Fruit fly (Drosophila melanogaster) whole organism, wandering third instar larva: ENCODE measurements around the gene pico.

Experiments used
- Abd-B ChIP-seq: fragments of >200 bp; optimal IDR thresholded peaks from 2 replicates; lab custom pipeline; 2017; ENCODE audit warnings: missing biosample characterization, missing genetic modification characterization
- CG9705 ChIP-seq: fragments of 200-800 bp; sonication (Bioruptor generic); optimal IDR thresholded peaks from 2 replicates; lab custom pipeline; 2018; ENCODE audit warnings: missing biosample characterization, mild to moderate bottlenecking, missing genetic modification characterization
- Dfd ChIP-seq: fragments of >200 bp; optimal IDR thresholded peaks from 2 replicates; lab custom pipeline; 2017; ENCODE audit warnings: missing biosample characterization, missing genetic modification characterization
- Dif ChIP-seq: fragments of 200-275, 200-300 bp; sonication (Bioruptor generic); optimal IDR thresholded peaks from 2 replicates; lab custom pipeline; 2018; ENCODE audit warnings: missing biosample characterization, missing genetic modification characterization; ENCODE audit not compliant: partially characterized antibody
- GATAd ChIP-seq: sonication (Bioruptor generic); optimal IDR thresholded peaks from 2 replicates; lab custom pipeline; 2016; ENCODE audit warnings: missing biosample characterization, missing genetic modification characterization
- HLH106 ChIP-seq: fragments of 200-800 bp; optimal IDR thresholded peaks from 3 replicates; lab custom pipeline; 2019; ENCODE audit warnings: missing biosample characterization, mild to moderate bottlenecking, missing genetic modification characterization, moderate library complexity
- Hnf4 ChIP-seq: fragments of 200-800 bp; sonication (Bioruptor generic); optimal IDR thresholded peaks from 2 replicates; lab custom pipeline; 2016; ENCODE audit warnings: missing biosample characterization, mild to moderate bottlenecking, missing genetic modification characterization
- Hr78 ChIP-seq: fragments of >200 bp; optimal IDR thresholded peaks from 2 replicates; lab custom pipeline; 2017; ENCODE audit warnings: missing biosample characterization, missing genetic modification characterization
- Hr83 ChIP-seq: fragments of 200-300 bp; sonication (Bioruptor generic); optimal IDR thresholded peaks from 2 replicates; lab custom pipeline; 2016; ENCODE audit warnings: missing biosample characterization, mild to moderate bottlenecking, missing genetic modification characterization, moderate library complexity; ENCODE audit not compliant: poor library complexity, severe bottlenecking
- Jra ChIP-seq: sonication (Bioruptor generic); optimal IDR thresholded peaks from 2 replicates; lab custom pipeline; 2016; ENCODE audit warnings: missing biosample characterization, missing genetic modification characterization
- Mio ChIP-seq: sonication (Bioruptor generic); optimal IDR thresholded peaks from 2 replicates; lab custom pipeline; 2016; ENCODE audit warnings: missing biosample characterization, missing genetic modification characterization
- Myc ChIP-seq: fragments of >200 bp; optimal IDR thresholded peaks from 2 replicates; lab custom pipeline; 2017
- N ChIP-seq: fragments of >200 bp; optimal IDR thresholded peaks from 2 replicates; lab custom pipeline; 2018; ENCODE audit warnings: missing biosample characterization, missing external identifiers, missing genetic modification characterization
- OdsH ChIP-seq: fragments of 200-800 bp; sonication (Bioruptor generic); optimal IDR thresholded peaks from 2 replicates; lab custom pipeline; 2016; ENCODE audit warnings: missing biosample characterization, mild to moderate bottlenecking, missing genetic modification characterization
- Rel ChIP-seq, 2 experiments: fragments of 200-800 bp; sonication (Bioruptor generic) in 1 of 2; optimal IDR thresholded peaks; 2 replicates in 1 of 2; 3 replicates in 1 of 2; lab custom pipeline; 2016 to 2019; ENCODE audit warnings: mild to moderate bottlenecking in 2 of 2, missing biosample characterization in 2 of 2, missing genetic modification characterization in 2 of 2, moderate library complexity in 1 of 2
- Sp1 ChIP-seq: fragments of 200-800 bp; sonication (Bioruptor generic); optimal IDR thresholded peaks from 3 replicates; lab custom pipeline; 2019; ENCODE audit warnings: missing biosample characterization, mild to moderate bottlenecking, missing genetic modification characterization, moderate library complexity
- br ChIP-seq: fragments of 200-800 bp; sonication (Bioruptor generic); optimal IDR thresholded peaks from 2 replicates; lab custom pipeline; 2016; ENCODE audit warnings: missing biosample characterization, missing genetic modification characterization
- brk ChIP-seq: fragments of 200-800 bp; sonication (Bioruptor generic); optimal IDR thresholded peaks from 2 replicates; lab custom pipeline; 2016; ENCODE audit warnings: missing biosample characterization, mild to moderate bottlenecking, missing genetic modification characterization
- dmrt93B ChIP-seq: fragments of 200-800 bp; sonication (Bioruptor generic); optimal IDR thresholded peaks from 2 replicates; lab custom pipeline; 2018; ENCODE audit warnings: missing biosample characterization, mild to moderate bottlenecking, missing genetic modification characterization
- dsf ChIP-seq: sonication (Bioruptor generic); optimal IDR thresholded peaks from 2 replicates; lab custom pipeline; 2016; ENCODE audit warnings: missing biosample characterization, missing genetic modification characterization, borderline replicate concordance
- ey ChIP-seq: fragments of 200-800 bp; sonication (Bioruptor generic); optimal IDR thresholded peaks from 2 replicates; lab custom pipeline; 2016; ENCODE audit warnings: missing biosample characterization, missing genetic modification characterization
- foxo ChIP-seq, 2 experiments: fragments of 200-800 bp; sonication (Bioruptor generic); optimal IDR thresholded peaks; 2 replicates in 1 of 2; 3 replicates in 1 of 2; lab custom pipeline; 2016 to 2017; ENCODE audit warnings: missing biosample characterization in 2 of 2, missing genetic modification characterization in 2 of 2
- jim ChIP-seq: fragments of 175-275, 200-325 bp; sonication (Bioruptor generic); optimal IDR thresholded peaks from 2 replicates; lab custom pipeline; 2016; ENCODE audit warnings: missing biosample characterization, mild to moderate bottlenecking, missing genetic modification characterization
- lola ChIP-seq: fragments of >200 bp; optimal IDR thresholded peaks from 2 replicates; lab custom pipeline; 2017; ENCODE audit warnings: missing biosample characterization, missing genetic modification characterization
- pan ChIP-seq: fragments of >200 bp; optimal IDR thresholded peaks from 2 replicates; lab custom pipeline; 2017
- psq ChIP-seq: fragments of 200-800 bp; sonication (Bioruptor generic); optimal IDR thresholded peaks from 3 replicates; lab custom pipeline; 2017; ENCODE audit warnings: missing biosample characterization, mild to moderate bottlenecking, missing genetic modification characterization, moderate library complexity
- rgr ChIP-seq: fragments of 200-800 bp; sonication (Bioruptor generic); optimal IDR thresholded peaks from 3 replicates; lab custom pipeline; 2016; ENCODE audit warnings: missing biosample characterization, mild to moderate bottlenecking, missing genetic modification characterization
- sage ChIP-seq: fragments of 200-800 bp; sonication (Bioruptor generic); optimal IDR thresholded peaks from 2 replicates; lab custom pipeline; 2016; ENCODE audit warnings: missing biosample characterization, mild to moderate bottlenecking, missing genetic modification characterization
- sv ChIP-seq: fragments of 200-800 bp; sonication (Bioruptor generic); optimal IDR thresholded peaks from 3 replicates; lab custom pipeline; 2016; ENCODE audit warnings: missing biosample characterization, missing genetic modification characterization
- tai ChIP-seq: sonication (Bioruptor generic); optimal IDR thresholded peaks from 2 replicates; lab custom pipeline; 2016; ENCODE audit warnings: missing biosample characterization, missing genetic modification characterization
- usp ChIP-seq: fragments of >200 bp; optimal IDR thresholded peaks from 2 replicates; lab custom pipeline; 2017; ENCODE audit warnings: missing biosample characterization, missing genetic modification characterization
- woc ChIP-seq: sonication (Bioruptor generic); optimal IDR thresholded peaks from 2 replicates; lab custom pipeline; 2016; ENCODE audit warnings: missing biosample characterization, mild to moderate bottlenecking, missing genetic modification characterization

The pico gene

dm6 chrX:19851989-19852307, at the start of gene pico, which contains the start of gene Nup205:
TSS of gene pico (minus strand) at chrX:19852059.
TSS of gene Nup205 (plus strand) at chrX:19852214.
- TF ChIP-seq HLH106 (no peak), CG9705 (GFP tag; lab: Kevin White, UChicago) (no peak), woc (GFP tag; lab: Kevin White, UChicago) (no peak), Rel (GFP tag; optimal IDR thresholded peaks at IDR 0.05; lab: Kevin White, UChicago) (no peak), Rel (tag; optimal IDR thresholded peaks at IDR 0.05; lab: Kevin White, UChicago) (peak; percentile 41), tai (GFP tag; lab: Kevin White, UChicago) (no peak), br (GFP tag; lab: Kevin White, UChicago) (no peak), brk (GFP tag; lab: Kevin White, UChicago) (no peak), Sp1 (GFP tag; lab: Kevin White, UChicago) (peak; percentile 10), sv (GFP tag; lab: Kevin White, UChicago) (peak; percentile 5), dmrt93B (GFP tag; lab: Kevin White, UChicago) (no peak), foxo (GFP tag; optimal IDR thresholded peaks at IDR 0.05; lab: Kevin White, UChicago) (no peak), usp (GFP tag; lab: Kevin White, UChicago) (no peak), Myc (peak; percentile 86), dsf (GFP tag; lab: Kevin White, UChicago) (no peak), Hnf4 (no peak), Hr83 (GFP tag; lab: Kevin White, UChicago) (no peak)

DNA sequence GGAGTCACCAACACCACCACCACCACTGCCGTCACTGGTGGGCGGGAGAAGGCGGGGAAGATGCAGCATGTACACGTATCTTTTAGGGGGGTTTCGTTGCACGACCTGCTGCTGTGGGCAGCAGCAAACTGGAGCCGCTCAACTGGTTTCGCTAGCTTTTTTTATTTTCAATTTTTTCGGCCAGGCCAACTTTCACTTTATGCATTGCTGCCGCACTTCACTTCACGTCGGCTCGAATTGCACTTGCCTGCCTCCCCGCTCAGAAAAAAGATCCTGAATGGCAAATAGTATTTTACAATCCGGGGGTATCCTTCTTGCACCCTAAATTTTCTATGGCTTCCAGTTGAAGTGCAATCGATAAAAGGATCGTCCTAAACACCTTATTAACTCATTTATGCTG, 48.1 kb upstream of the pico start:
- TF ChIP-seq Hr83 (GFP tag; lab: Kevin White, UChicago) (no peak), Dfd (GFP tag; lab: Kevin White, UChicago) (no peak), GATAd (no peak), dmrt93B (GFP tag; lab: Kevin White, UChicago) (no peak), rgr (GFP tag; lab: Kevin White, UChicago) (no peak), Rel (GFP tag; optimal IDR thresholded peaks at IDR 0.05; lab: Kevin White, UChicago) (no peak), Rel (tag; optimal IDR thresholded peaks at IDR 0.05; lab: Kevin White, UChicago) (no peak), OdsH (GFP tag; lab: Kevin White, UChicago) (no peak), usp (GFP tag; lab: Kevin White, UChicago) (no peak), N (GFP tag; lab: Kevin White, UChicago) (no peak), foxo (GFP tag; optimal IDR thresholded peaks at IDR 0.05; lab: Kevin White, UChicago) (no peak), Abd-B (no peak), Jra (GFP tag; lab: Kevin White, UChicago) (no peak), Dif (GFP tag; lab: Kevin White, UChicago) (no peak), lola (GFP tag; lab: Kevin White, UChicago) (no peak), Mio (GFP tag; lab: Kevin White, UChicago) (no peak), HLH106 (no peak), sage (no peak), br (GFP tag; lab: Kevin White, UChicago) (no peak)

DNA sequence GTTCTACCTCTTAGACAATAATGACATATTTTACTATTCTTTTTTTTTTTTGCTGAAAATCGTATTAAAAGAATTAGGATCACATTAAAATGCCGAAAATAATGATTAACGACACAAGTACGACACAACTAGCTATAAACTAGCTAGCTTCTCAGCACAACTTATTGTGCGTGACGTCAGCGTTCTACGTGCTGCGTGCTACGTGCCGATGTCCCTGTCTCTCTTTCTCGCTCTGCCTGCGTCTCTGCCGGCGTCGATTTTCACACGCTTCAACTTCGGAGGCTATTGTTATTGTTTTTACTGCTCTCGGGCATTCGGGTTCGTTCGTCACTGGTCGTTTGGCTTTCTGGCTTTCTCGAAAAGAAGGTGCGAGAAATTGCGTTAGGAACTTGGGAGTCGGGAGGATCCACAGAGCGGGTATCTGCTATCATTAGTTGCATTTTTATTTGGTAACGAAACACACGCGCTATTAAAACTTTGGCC, 46.2 kb upstream of the pico start:
- TF ChIP-seq br (GFP tag; lab: Kevin White, UChicago) = peak; percentile 19
- TF ChIP-seq CG9705 (GFP tag; lab: Kevin White, UChicago) = no peak
- peak; percentile 45 for TF ChIP-seq woc (GFP tag; lab: Kevin White, UChicago)

dm6 chrX:19897328-19897990, 45.6 kb upstream of the pico start:
- TF ChIP-seq Hnf4 (no peak), Myc (peak; percentile 72), woc (GFP tag; lab: Kevin White, UChicago) (peak; percentile 59), OdsH (GFP tag; lab: Kevin White, UChicago) (no peak)

DNA sequence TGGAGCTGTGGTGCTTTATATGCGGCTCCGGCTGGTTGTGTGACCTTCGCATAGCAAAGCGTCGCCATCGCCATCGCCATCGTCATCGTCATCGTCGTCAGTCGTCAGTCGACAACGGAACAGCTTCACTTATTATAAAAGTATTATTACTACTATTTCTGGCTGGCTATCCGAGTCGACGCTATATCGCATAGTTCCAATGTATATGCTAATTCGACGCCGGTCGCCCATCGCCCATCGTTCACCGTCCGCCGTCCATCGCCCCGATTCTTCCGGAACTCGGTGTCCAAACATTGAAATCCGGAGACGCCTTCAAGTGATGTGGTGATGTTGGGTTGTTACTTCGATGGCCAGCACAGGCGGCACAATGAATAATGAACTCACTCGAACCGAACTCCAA, 40.2 kb upstream of the pico start:
- TF ChIP-seq Hr78 (GFP tag; lab: Kevin White, UChicago) = no peak
- no peak for TF ChIP-seq ey (GFP tag; lab: Kevin White, UChicago)
- no peak for TF ChIP-seq rgr (GFP tag; lab: Kevin White, UChicago)
- TF ChIP-seq Hr83 (GFP tag; lab: Kevin White, UChicago) = no peak
- no peak for TF ChIP-seq jim
- no peak for TF ChIP-seq pan (lab: Kevin White, UChicago)
- TF ChIP-seq woc (GFP tag; lab: Kevin White, UChicago) = no peak
- TF ChIP-seq Jra (GFP tag; lab: Kevin White, UChicago) = no peak
- no peak for TF ChIP-seq sv (GFP tag; lab: Kevin White, UChicago)
- no peak for TF ChIP-seq Myc
- TF ChIP-seq dmrt93B (GFP tag; lab: Kevin White, UChicago) = no peak
- TF ChIP-seq Dif (GFP tag; lab: Kevin White, UChicago) = no peak
- TF ChIP-seq usp (GFP tag; lab: Kevin White, UChicago) = no peak
- no peak for TF ChIP-seq psq (GFP tag; lab: Kevin White, UChicago)
- no peak for TF ChIP-seq Rel (GFP tag; optimal IDR thresholded peaks at IDR 0.05; lab: Kevin White, UChicago)
- no peak for TF ChIP-seq Rel (tag; optimal IDR thresholded peaks at IDR 0.05; lab: Kevin White, UChicago)
- TF ChIP-seq Sp1 (GFP tag; lab: Kevin White, UChicago) = no peak
